Worm (Caenorhabditis elegans): ENCODE measurements around the gene dylt-3.

DNA sequence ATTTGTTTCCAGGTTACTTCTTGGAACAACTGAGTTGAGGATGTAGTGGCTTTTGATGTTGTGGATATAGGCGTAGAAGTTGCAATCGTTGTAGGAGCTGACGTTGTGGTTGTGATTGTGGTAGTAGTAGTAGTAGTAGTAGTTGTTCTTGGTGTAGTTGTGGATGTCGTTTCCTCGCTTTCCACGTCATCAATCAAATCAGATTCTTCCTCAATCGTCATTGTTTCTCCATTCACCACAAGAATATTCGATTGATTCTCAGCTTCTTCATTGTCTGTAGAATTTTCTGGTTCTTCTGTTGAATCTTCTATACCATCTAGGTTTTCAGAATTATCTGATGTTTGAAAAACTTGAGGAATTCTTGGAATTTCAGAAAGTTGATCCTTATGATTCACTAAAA, 2.9 kb upstream of the dylt-3 start:
- TF ChIP-seq cebp-2 (GFP tag; IDR thresholded peaks at IDR 0.05): no peak
- no peak for TF ChIP-seq lsy-27 (tag; optimal IDR thresholded peaks at IDR 0.05; ENCODE audit: borderline replicate concordance, insufficient read depth)

Measured in whole organism, young adult.